Fruit fly (Drosophila melanogaster) whole organism, larva: ENCODE measurements around the gene peb.
A peak's percentile ranks its signal among the peaks of the same experiment; 100 is the strongest.

Source experiments
- noc ChIP-seq: fragments of 200-800 bp; sonication (Bioruptor generic); optimal IDR thresholded peaks from 3 replicates; lab custom pipeline; 2019; ENCODE audit warnings: missing biosample characterization, mild to moderate bottlenecking, missing genetic modification characterization, moderate library complexity

Gene peb

dm6 chrX:4660642-4661252 is 43.4 kb downstream of the peb start:
- TF ChIP-seq noc (tag; lab: Kevin White, UChicago) = no peak

DNA sequence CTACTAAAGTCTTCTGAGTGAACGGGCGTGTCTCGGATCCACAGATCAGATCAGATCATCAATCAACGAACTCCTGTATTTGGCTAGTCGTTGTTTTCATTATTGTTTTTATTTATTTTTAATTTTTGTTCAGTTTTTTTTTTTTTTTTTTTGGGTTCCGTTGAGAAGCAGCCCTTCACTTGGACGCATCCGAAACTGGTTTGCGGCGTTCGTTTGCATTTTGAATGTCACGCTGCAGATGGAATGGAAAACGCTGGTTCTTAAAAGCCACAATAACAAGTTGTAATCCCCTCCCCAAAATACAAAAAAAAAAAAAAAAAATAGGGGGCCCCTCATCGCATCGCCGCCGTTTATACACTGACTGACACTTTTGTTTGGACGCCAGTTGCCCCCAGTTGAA is 46.7 kb downstream of the peb start:
- TF ChIP-seq noc (tag; lab: Kevin White, UChicago) = no peak

- peak; percentile 94 for TF ChIP-seq noc (tag; lab: Kevin White, UChicago)
These were observed 49.4 kb downstream of the peb start, which contains the start of gene CG3009 for dm6 chrX:4666650-4667360. Gene CG3009 (minus strand): TSS chrX:4666700.

DNA sequence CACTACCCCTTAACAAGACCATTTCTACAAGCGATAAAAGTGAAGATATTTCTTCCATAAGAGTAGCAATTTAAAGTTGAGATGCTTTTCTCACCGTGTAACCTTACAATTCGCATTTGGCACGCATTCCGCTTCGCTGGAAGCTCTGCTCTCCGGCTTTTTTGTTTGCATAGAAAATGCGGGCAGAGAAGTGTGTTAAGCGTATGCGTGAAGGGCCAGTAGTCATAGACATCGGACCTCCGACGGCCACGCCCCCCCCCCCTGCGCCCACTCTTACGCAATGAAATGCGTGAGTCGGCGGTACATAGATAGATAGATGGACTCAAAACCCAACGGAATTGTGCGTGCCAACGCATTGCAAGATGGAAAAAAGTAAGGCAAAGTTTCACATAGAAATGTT is 52.1 kb downstream of the peb start:
- TF ChIP-seq noc (tag; lab: Kevin White, UChicago) = no peak

DNA sequence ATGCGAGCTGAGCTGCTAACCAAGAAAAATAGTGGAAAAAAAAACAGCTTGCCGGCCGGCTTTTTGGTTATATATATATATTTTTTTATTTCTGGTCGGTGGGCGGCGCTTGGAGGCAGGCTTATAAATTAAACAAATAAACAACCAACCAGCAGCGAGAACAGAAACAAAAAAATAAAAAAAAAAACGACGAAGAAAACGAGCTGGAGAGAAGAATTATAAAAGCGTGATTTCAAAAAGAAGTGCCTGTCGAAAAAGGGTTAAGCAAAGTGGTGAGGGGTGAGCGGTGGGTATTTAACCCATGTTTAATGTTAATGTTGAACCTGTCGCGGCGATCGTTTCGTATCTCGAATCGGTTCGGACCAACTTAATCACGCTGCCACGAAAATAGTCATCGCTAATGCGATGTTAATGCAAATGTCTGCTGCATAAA is 53.8 kb downstream of the peb start:
- TF ChIP-seq noc (tag; lab: Kevin White, UChicago) = no peak

- no peak for TF ChIP-seq noc (tag; lab: Kevin White, UChicago)
These were observed 57.7 kb downstream of the peb start for dm6 chrX:4675054-4675453.
